Fruit fly (Drosophila melanogaster) whole organism, embryonic: ENCODE data around the gene pnt.
A peak's percentile ranks its signal among the peaks of the same experiment; 100 is the strongest.

Experiments used
- Abd-B ChIP-seq: fragments of 200-800 bp; sonication (Bioruptor generic); optimal IDR thresholded peaks from 2 replicates; lab custom pipeline; 2018; ENCODE audit warnings: missing biosample characterization, mild to moderate bottlenecking, missing genetic modification characterization, moderate library complexity
- Ada2b ChIP-seq: fragments of 200-800 bp; sonication (Bioruptor generic); IDR thresholded peaks from 2 replicates; pipeline ENCODE4 v1.3.6; 2022; ENCODE audit warnings: missing biosample characterization, missing genetic modification characterization
- CG10462 ChIP-seq: fragments of 200-800 bp; sonication (Bioruptor generic); optimal IDR thresholded peaks from 2 replicates; lab custom pipeline; 2016; ENCODE audit warnings: missing biosample characterization, missing genetic modification characterization
- CG10565 ChIP-seq: fragments of 200-800 bp; sonication (Bioruptor generic); optimal IDR thresholded peaks from 3 replicates; lab custom pipeline; 2016; ENCODE audit warnings: missing biosample characterization, mild to moderate bottlenecking, missing genetic modification characterization
- CG10654 ChIP-seq: fragments of 200-800 bp; sonication (Bioruptor generic); optimal IDR thresholded peaks from 2 replicates; lab custom pipeline; 2016; ENCODE audit warnings: missing biosample characterization, missing genetic modification characterization
- CG11085 ChIP-seq: fragments of 200-800 bp; sonication (Bioruptor generic); IDR thresholded peaks from 2 replicates; pipeline ENCODE4 v1.3.6; 2022; ENCODE audit warnings: missing biosample characterization, missing genetic modification characterization
- CG11093 ChIP-seq: fragments of 200-800 bp; sonication (Bioruptor generic); IDR thresholded peaks from 3 replicates; pipeline ENCODE4 v1.3.6; 2022; ENCODE audit warnings: missing biosample characterization, missing genetic modification characterization
- CG11247 ChIP-seq: fragments of 200-800 bp; sonication (Bioruptor generic); IDR thresholded peaks from 2 replicates; pipeline ENCODE4 v1.3.6; 2022; ENCODE audit warnings: missing biosample characterization, missing genetic modification characterization
- CG11695 ChIP-seq: fragments of 200-800 bp; sonication (Bioruptor generic); IDR thresholded peaks from 3 replicates; pipeline ENCODE4 v1.3.6; 2022; ENCODE audit warnings: missing biosample characterization, missing genetic modification characterization
- CG11723 ChIP-seq: fragments of 200-800 bp; sonication (Bioruptor generic); optimal IDR thresholded peaks from 2 replicates; lab custom pipeline; 2017; ENCODE audit warnings: missing biosample characterization, mild to moderate bottlenecking, missing genetic modification characterization
- CG12769 ChIP-seq: fragments of 200-800 bp; sonication (Bioruptor generic); optimal IDR thresholded peaks from 2 replicates; lab custom pipeline; 2019; ENCODE audit warnings: missing biosample characterization, mild to moderate bottlenecking, missing genetic modification characterization, moderate library complexity
- CG12942 ChIP-seq: fragments of 200-800 bp; sonication (Bioruptor generic); optimal IDR thresholded peaks from 3 replicates; lab custom pipeline; 2016; ENCODE audit warnings: missing biosample characterization, missing genetic modification characterization
- CG13424 ChIP-seq: fragments of 200-800 bp; sonication (Bioruptor generic); optimal IDR thresholded peaks from 2 replicates; lab custom pipeline; 2019; ENCODE audit warnings: missing biosample characterization, mild to moderate bottlenecking, missing genetic modification characterization, moderate library complexity
- CG15601 ChIP-seq: fragments of 200-800 bp; sonication (Bioruptor generic); optimal IDR thresholded peaks from 3 replicates; lab custom pipeline; 2019; ENCODE audit warnings: missing biosample characterization, mild to moderate bottlenecking, missing genetic modification characterization, moderate library complexity
- CG1602 ChIP-seq: fragments of 200-800 bp; sonication (Bioruptor generic); optimal IDR thresholded peaks from 3 replicates; lab custom pipeline; 2016; ENCODE audit warnings: missing biosample characterization, missing genetic modification characterization
- CG16779 ChIP-seq: fragments of 200-800 bp; sonication (Bioruptor generic); IDR thresholded peaks from 2 replicates; pipeline ENCODE4 v1.3.6; 2022; ENCODE audit warnings: missing biosample characterization, missing genetic modification characterization
- CG17328 ChIP-seq: fragments of 200-800 bp; sonication (Bioruptor generic); IDR thresholded peaks from 2 replicates; pipeline ENCODE4 v1.3.6; 2022; ENCODE audit warnings: missing biosample characterization, missing genetic modification characterization
- CG17612 ChIP-seq: fragments of 200-800 bp; sonication (Bioruptor generic); IDR thresholded peaks from 2 replicates; pipeline ENCODE4 v1.3.6; 2022; ENCODE audit warnings: missing biosample characterization, missing genetic modification characterization
- CG2678 ChIP-seq: fragments of 200-800 bp; sonication (Bioruptor generic); optimal IDR thresholded peaks from 3 replicates; lab custom pipeline; 2019; ENCODE audit warnings: missing biosample characterization, mild to moderate bottlenecking, missing genetic modification characterization, moderate library complexity
- CG31441 ChIP-seq: fragments of 200-800 bp; sonication (Bioruptor generic); IDR thresholded peaks from 2 replicates; pipeline ENCODE4 v1.3.6; 2022; ENCODE audit warnings: missing biosample characterization, missing genetic modification characterization
- CG32532 ChIP-seq: fragments of 200-800 bp; sonication (Bioruptor generic); IDR thresholded peaks from 2 replicates; pipeline ENCODE4 v1.3.6; 2022; ENCODE audit warnings: missing biosample characterization, missing genetic modification characterization
- CG33213 ChIP-seq: fragments of 200-800 bp; sonication (Bioruptor generic); optimal IDR thresholded peaks from 3 replicates; lab custom pipeline; 2016; ENCODE audit warnings: missing biosample characterization, missing genetic modification characterization
- CG7745 ChIP-seq: fragments of 200-800 bp; sonication (Bioruptor generic); optimal IDR thresholded peaks from 2 replicates; lab custom pipeline; 2018; ENCODE audit warnings: missing biosample characterization, mild to moderate bottlenecking, missing genetic modification characterization, moderate library complexity
- CG7786 ChIP-seq: fragments of 200-800 bp; sonication (Bioruptor generic); optimal IDR thresholded peaks from 2 replicates; lab custom pipeline; 2016; ENCODE audit warnings: missing biosample characterization, missing genetic modification characterization
- CG7928 ChIP-seq: fragments of 200-800 bp; sonication (Bioruptor generic); optimal IDR thresholded peaks from 2 replicates; lab custom pipeline; 2017; ENCODE audit warnings: missing biosample characterization, mild to moderate bottlenecking, missing genetic modification characterization
- Chrac-16 ChIP-seq: fragments of 200-800 bp; sonication (Bioruptor generic); optimal IDR thresholded peaks from 3 replicates; lab custom pipeline; 2016; ENCODE audit warnings: missing biosample characterization, missing genetic modification characterization
- CrebB ChIP-seq: fragments of 200-800 bp; sonication (Bioruptor generic); optimal IDR thresholded peaks from 3 replicates; lab custom pipeline; 2018; ENCODE audit warnings: missing biosample characterization, mild to moderate bottlenecking, missing genetic modification characterization
- Dfd ChIP-seq, 2 experiments: fragments of >200 bp; optimal IDR thresholded peaks; 2 replicates each; lab custom pipeline; 2017; ENCODE audit warnings: missing biosample characterization in 2 of 2, missing genetic modification characterization in 2 of 2
- Drgx ChIP-seq: fragments of 200-800 bp; sonication (Bioruptor generic); IDR thresholded peaks from 2 replicates; pipeline ENCODE4 v1.3.6; 2022; ENCODE audit warnings: missing biosample characterization, missing genetic modification characterization
- Elba2 ChIP-seq: fragments of 200-800 bp; sonication (Bioruptor generic); optimal IDR thresholded peaks from 3 replicates; lab custom pipeline; 2016; ENCODE audit warnings: missing biosample characterization, missing genetic modification characterization
- Hey ChIP-seq: fragments of 200-800 bp; sonication (Bioruptor generic); optimal IDR thresholded peaks from 3 replicates; lab custom pipeline; 2018; ENCODE audit warnings: missing biosample characterization, mild to moderate bottlenecking, missing genetic modification characterization
- MESR4 ChIP-seq: fragments of 200-800 bp; sonication (Bioruptor generic); optimal IDR thresholded peaks from 2 replicates; lab custom pipeline; 2018; ENCODE audit warnings: missing biosample characterization, mild to moderate bottlenecking, missing genetic modification characterization, moderate library complexity
- Mad ChIP-seq: fragments of 200-800 bp; sonication (Bioruptor generic); optimal IDR thresholded peaks from 2 replicates; lab custom pipeline; 2016; ENCODE audit warnings: missing biosample characterization, missing genetic modification characterization
- Oaz ChIP-seq: fragments of 200-800 bp; sonication (Bioruptor generic); IDR thresholded peaks from 2 replicates; pipeline ENCODE4 v1.3.6; 2022; ENCODE audit warnings: missing biosample characterization, missing genetic modification characterization
- Stat92E ChIP-seq, 3 experiments: fragments of >200 bp in 2 of 3; fragments of 200-800 bp in 1 of 3; sonication (Bioruptor generic) in 1 of 3; optimal IDR thresholded peaks; 2 replicates each; lab custom pipeline; 2017 to 2019; ENCODE audit warnings: missing biosample characterization in 3 of 3, missing genetic modification characterization in 3 of 3, mild to moderate bottlenecking in 1 of 3, moderate library complexity in 1 of 3
- Trl ChIP-seq, 3 experiments: fragments of >200 bp in 2 of 3; fragments of 200-800 bp in 1 of 3; sonication (Bioruptor generic) in 1 of 3; optimal IDR thresholded peaks; 2 replicates in 1 of 3; 3 replicates in 2 of 3; lab custom pipeline; 2016 to 2017; ENCODE audit warnings: missing biosample characterization in 1 of 3, missing genetic modification characterization in 1 of 3
- ara ChIP-seq: fragments of 200-800 bp; sonication (Bioruptor generic); IDR thresholded peaks from 2 replicates; pipeline ENCODE4 v1.3.6; 2022; ENCODE audit warnings: missing biosample characterization, missing genetic modification characterization
- br ChIP-seq: fragments of >200 bp; optimal IDR thresholded peaks from 2 replicates; lab custom pipeline; 2017
- cg ChIP-seq: fragments of 200-800 bp; sonication (Bioruptor generic); optimal IDR thresholded peaks from 3 replicates; lab custom pipeline; 2019; ENCODE audit warnings: missing biosample characterization, mild to moderate bottlenecking, missing genetic modification characterization, moderate library complexity
- emc ChIP-seq: fragments of 200-800 bp; sonication (Bioruptor generic); optimal IDR thresholded peaks from 2 replicates; lab custom pipeline; 2016; ENCODE audit warnings: missing biosample characterization, missing genetic modification characterization
- h ChIP-seq: fragments of >200 bp; optimal IDR thresholded peaks from 2 replicates; lab custom pipeline; 2017
- knrl ChIP-seq: fragments of 200-800 bp; sonication (Bioruptor generic); IDR thresholded peaks from 3 replicates; pipeline ENCODE4 v1.3.6; 2022; ENCODE audit warnings: missing biosample characterization, missing genetic modification characterization; ENCODE audit not compliant: partially characterized antibody
- lola ChIP-seq, 3 experiments: fragments of >200 bp in 2 of 3; fragments of 200-800 bp in 1 of 3; sonication (Bioruptor generic) in 1 of 3; optimal IDR thresholded peaks; 2 replicates each; lab custom pipeline; 2017 to 2019; ENCODE audit warnings: missing biosample characterization in 3 of 3, missing genetic modification characterization in 3 of 3, mild to moderate bottlenecking in 1 of 3, moderate library complexity in 1 of 3
- nerfin-1 ChIP-seq: fragments of 200-800 bp; sonication (Bioruptor generic); optimal IDR thresholded peaks from 3 replicates; lab custom pipeline; 2019; ENCODE audit warnings: missing biosample characterization, mild to moderate bottlenecking, missing genetic modification characterization, moderate library complexity
- odd ChIP-seq: fragments of 200-800 bp; sonication (Bioruptor generic); optimal IDR thresholded peaks from 2 replicates; lab custom pipeline; 2017; ENCODE audit warnings: missing biosample characterization, mild to moderate bottlenecking, missing genetic modification characterization
- slbo ChIP-seq: fragments of 200-800 bp; sonication (Bioruptor generic); IDR thresholded peaks from 2 replicates; pipeline ENCODE4 v1.3.6; 2022; ENCODE audit warnings: missing biosample characterization, missing genetic modification characterization
- sna ChIP-seq: fragments of 200-800 bp; sonication (Bioruptor generic); IDR thresholded peaks from 2 replicates; pipeline ENCODE4 v1.3.6; 2022; ENCODE audit warnings: missing biosample characterization, missing genetic modification characterization; ENCODE audit not compliant: partially characterized antibody
- tup ChIP-seq: fragments of 200-800 bp; sonication (Bioruptor generic); optimal IDR thresholded peaks from 2 replicates; lab custom pipeline; 2016; ENCODE audit warnings: missing biosample characterization, mild to moderate bottlenecking, missing genetic modification characterization, moderate library complexity
- twi ChIP-seq: fragments of 200-800 bp; optimal IDR thresholded peaks from 2 replicates; lab custom pipeline; 2019; ENCODE audit warnings: missing biosample characterization, mild to moderate bottlenecking, missing genetic modification characterization, moderate library complexity
- vnd ChIP-seq: fragments of 200-800 bp; sonication (Bioruptor generic); IDR thresholded peaks from 3 replicates; pipeline ENCODE4 v1.3.6; 2022; ENCODE audit warnings: missing biosample characterization, missing genetic modification characterization; ENCODE audit not compliant: partially characterized antibody

pnt gene

DNA sequence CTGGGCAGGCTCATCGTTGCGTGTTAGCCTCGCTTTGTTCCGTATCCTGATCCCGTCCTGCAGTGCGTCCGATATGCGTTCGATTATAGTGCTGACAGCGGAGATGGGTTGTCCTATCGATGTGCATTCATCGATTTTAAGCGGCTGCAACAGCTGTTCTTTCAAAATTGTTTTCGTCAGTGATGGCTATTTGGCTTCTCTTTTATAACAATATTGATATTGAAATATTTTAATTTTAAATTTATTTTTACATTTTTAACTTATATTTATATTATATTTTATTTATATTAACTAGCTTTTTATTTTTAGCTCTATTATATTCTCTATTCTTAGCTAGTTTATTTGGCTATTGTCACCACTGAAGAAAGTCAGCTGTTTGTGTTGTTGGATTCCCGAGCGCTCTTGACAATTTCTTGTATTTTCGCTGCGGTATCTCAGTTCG lies 88.0 kb downstream of the pnt start, which contains the start of the genes wda and Pex11c (continued):
- no peak for TF ChIP-seq CG10565 (GFP tag; lab: Kevin White, UChicago)
- peak; percentile 90 for TF ChIP-seq CG11695 (GFP tag; lab: Robert Waterston, UW)
- TF ChIP-seq CG17612 (GFP tag; lab: Robert Waterston, UW): 0 out of 2 replicates have a peak, but pooled peaks have one; percentile 40
- no peak for TF ChIP-seq emc (GFP tag; lab: Kevin White, UChicago)
- peak in 1 of 3 experiments; percentile 95 for TF ChIP-seq lola (GFP tag; optimal IDR thresholded peaks at IDR 0.05; lab: Kevin White, UChicago)
- TF ChIP-seq CG7745 (tag; lab: Kevin White, UChicago): peak; percentile 2
- peak; percentile 72 for TF ChIP-seq tup (GFP tag; lab: Kevin White, UChicago)
- no peak for TF ChIP-seq Abd-B (GFP tag; lab: Kevin White, UChicago)
- TF ChIP-seq Trl (optimal IDR thresholded peaks at IDR 0.05; lab: Kevin White, UChicago): no peak
- peak; percentile 8 for TF ChIP-seq Trl (GFP tag; optimal IDR thresholded peaks at IDR 0.05; lab: Kevin White, UChicago)
- peak; percentile 92 for TF ChIP-seq CG2678 (tag; lab: Kevin White, UChicago)
- TF ChIP-seq ara: peak; percentile 68
- TF ChIP-seq sna (GFP tag; lab: Robert Waterston, UW): peak; percentile 67; the same call in 1 of the 2 replicates
- TF ChIP-seq Mad (GFP tag; lab: Kevin White, UChicago): peak; percentile 44
- TF ChIP-seq CG17328: peak; percentile 85
- peak; percentile 92 for TF ChIP-seq slbo (GFP tag; lab: Robert Waterston, UW)
- peak; percentile 36; the same call in 2 of the 3 replicates for TF ChIP-seq vnd (GFP tag; lab: Robert Waterston, UW)
- peak; percentile 93 for TF ChIP-seq CG13424 (tag; lab: Kevin White, UChicago)
- TF ChIP-seq Drgx (GFP tag; lab: Robert Waterston, UW): peak; percentile 75; the same call in 1 of the 2 replicates
- TF ChIP-seq CG11723 (GFP tag; lab: Kevin White, UChicago): no peak
- TF ChIP-seq Stat92E (GFP tag; optimal IDR thresholded peaks at IDR 0.05; lab: Kevin White, UChicago): peak in 1 of 3 experiments; percentile 73
- TF ChIP-seq CG12769 (tag; lab: Kevin White, UChicago): no peak
- TF ChIP-seq Oaz (GFP tag; lab: Robert Waterston, UW): no peak
- no peak; the same call in none of the 2 replicates for TF ChIP-seq Ada2b (GFP tag; lab: Robert Waterston, UW)
- TF ChIP-seq CG31441 (GFP tag; lab: Robert Waterston, UW): peak; percentile 95
- TF ChIP-seq twi (tag; lab: Kevin White, UChicago): peak; percentile 86
- no peak for TF ChIP-seq CG16779 (GFP tag; lab: Robert Waterston, UW)
- TF ChIP-seq CG7928 (GFP tag; lab: Kevin White, UChicago): no peak
- peak; percentile 48 for TF ChIP-seq MESR4 (GFP tag; lab: Kevin White, UChicago)
- no peak; the same call in 1 of the 2 replicates for TF ChIP-seq CG32532
- peak; percentile 80 for TF ChIP-seq CG11247 (GFP tag; lab: Robert Waterston, UW)
- TF ChIP-seq CG11093 (GFP tag; lab: Robert Waterston, UW): no peak
- peak; percentile 76 for TF ChIP-seq Chrac-16 (GFP tag; lab: Kevin White, UChicago)
- TF ChIP-seq br (lab: Kevin White, UChicago): no peak
- peak; percentile 86 for TF ChIP-seq CG1602 (GFP tag; lab: Kevin White, UChicago)
- TF ChIP-seq CG12942 (GFP tag; lab: Kevin White, UChicago): peak; percentile 84
- TF ChIP-seq h: no peak
- TF ChIP-seq CG10654 (GFP tag; lab: Kevin White, UChicago): peak; percentile 69
- TF ChIP-seq odd: peak; percentile 74
- TF ChIP-seq CG7786 (GFP tag; lab: Kevin White, UChicago): peak; percentile 39
- TF ChIP-seq Hey (tag; lab: Kevin White, UChicago): no peak
- TF ChIP-seq nerfin-1: peak; percentile 53
- TF ChIP-seq knrl (GFP tag; lab: Robert Waterston, UW): no peak; the same call in 1 of the 3 replicates
- TF ChIP-seq CG10462: peak; percentile 83
- peak; percentile 89 for TF ChIP-seq CG15601 (tag; lab: Kevin White, UChicago)
- TF ChIP-seq CrebB (tag; lab: Kevin White, UChicago): peak; percentile 29
- TF ChIP-seq CG33213: no peak
- no peak for TF ChIP-seq cg (GFP tag; lab: Kevin White, UChicago)
- peak; percentile 66 for TF ChIP-seq CG11085
- no peak for TF ChIP-seq Dfd (GFP tag; optimal IDR thresholded peaks at IDR 0.05; lab: Kevin White, UChicago)
- peak; percentile 16 for TF ChIP-seq Elba2
